Fruit fly (Drosophila melanogaster) Kc167 (cell line): ENCODE results near the gene zye.

Experiments
- Myc ChIP-seq: fragments of >200 bp; optimal IDR thresholded peaks from 2 replicates; lab custom pipeline; 2017; ENCODE audit warnings: missing external identifiers
- Sin3A ChIP-seq: fragments of >200 bp; optimal IDR thresholded peaks from 2 replicates; lab custom pipeline; 2018; ENCODE audit warnings: missing external identifiers
- h ChIP-seq: fragments of >200 bp; optimal IDR thresholded peaks from 3 replicates; lab custom pipeline; 2018; ENCODE audit warnings: missing external identifiers
- insv ChIP-seq: fragments of >200 bp; optimal IDR thresholded peaks from 3 replicates; lab custom pipeline; 2018; ENCODE audit warnings: missing external identifiers
- psq ChIP-seq: fragments of >200 bp; optimal IDR thresholded peaks from 2 replicates; lab custom pipeline; 2017; ENCODE audit warnings: missing external identifiers
- ttk ChIP-seq: sonication (Bioruptor generic); optimal IDR thresholded peaks from 2 replicates; lab custom pipeline; 2017; ENCODE audit warnings: missing external identifiers

Gene zye

dm6 chr3L:20413304-20413703, at the start of gene zye:
zye (plus strand) TSS chr3L:20413604.
- TF ChIP-seq h (lab: Kevin White, UChicago) (no peak), ttk (lab: Kevin White, UChicago) (no peak), insv (lab: Kevin White, UChicago) (no peak), psq (lab: Kevin White, UChicago) (no peak), Sin3A (lab: Kevin White, UChicago) (no peak), Myc (lab: Kevin White, UChicago) (no peak)

- TF ChIP-seq Myc (lab: Kevin White, UChicago) (no peak), ttk (lab: Kevin White, UChicago) (no peak), h (lab: Kevin White, UChicago) (no peak), psq (lab: Kevin White, UChicago) (no peak), Sin3A (lab: Kevin White, UChicago) (no peak), insv (lab: Kevin White, UChicago) (no peak)
These were observed 47.3 kb upstream of the zye start for dm6 chr3L:20366074-20366473.

DNA sequence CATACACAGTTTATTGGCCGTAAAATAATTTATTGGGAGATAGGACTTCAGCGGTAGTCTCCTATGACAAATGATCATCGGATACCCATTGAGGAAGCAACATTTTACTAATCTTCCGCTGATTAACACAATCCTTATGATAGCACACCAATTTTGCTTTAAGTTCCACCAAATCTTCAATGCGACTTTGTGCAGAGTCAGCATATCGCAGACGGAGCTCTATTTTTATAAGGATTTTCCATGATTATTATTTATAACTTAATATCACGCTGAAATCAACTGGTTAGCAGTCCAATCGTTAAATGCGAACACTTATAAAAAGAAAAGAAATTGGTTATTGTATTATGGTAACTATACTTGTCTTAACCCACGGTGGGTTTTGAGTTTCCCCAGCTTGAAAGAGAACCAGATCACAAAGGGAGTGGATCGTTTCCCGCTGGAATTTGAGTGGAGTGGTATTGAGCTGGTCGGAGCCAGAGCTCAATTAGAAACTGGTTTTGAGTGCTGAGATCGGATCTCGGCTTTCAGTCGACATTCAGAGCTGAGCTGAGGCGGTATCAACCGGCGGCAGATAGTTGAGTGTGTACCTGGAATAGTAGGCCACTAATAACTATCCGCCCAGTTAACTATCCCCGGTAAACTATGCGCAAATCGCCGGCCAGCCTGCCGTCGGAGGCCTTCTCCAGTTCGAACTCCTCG, 46.6 kb upstream of the zye start, which contains the start of the genes Toll-9 and in:
TSS of gene Toll-9 (minus strand) at position 51 of the 699 bp plus-strand sequence.
TSS of gene in (plus strand) at position 525 of the 699 bp plus-strand sequence.
- TF ChIP-seq Sin3A (lab: Kevin White, UChicago) (no peak), psq (lab: Kevin White, UChicago) (no peak), h (lab: Kevin White, UChicago) (no peak), insv (lab: Kevin White, UChicago) (no peak), ttk (lab: Kevin White, UChicago) (no peak), Myc (lab: Kevin White, UChicago) (no peak)

- TF ChIP-seq ttk (lab: Kevin White, UChicago), result no peak
- no peak for TF ChIP-seq psq (lab: Kevin White, UChicago)
- no peak for TF ChIP-seq Sin3A (lab: Kevin White, UChicago)
- TF ChIP-seq Myc (lab: Kevin White, UChicago), result no peak
- TF ChIP-seq h (lab: Kevin White, UChicago), result no peak
- no peak for TF ChIP-seq insv (lab: Kevin White, UChicago)
These were observed 43.4 kb upstream of the zye start, which contains the start of gene CG13247 for dm6 chr3L:20370013-20370412. CG13247 (plus strand) TSS chr3L:20370313.

DNA sequence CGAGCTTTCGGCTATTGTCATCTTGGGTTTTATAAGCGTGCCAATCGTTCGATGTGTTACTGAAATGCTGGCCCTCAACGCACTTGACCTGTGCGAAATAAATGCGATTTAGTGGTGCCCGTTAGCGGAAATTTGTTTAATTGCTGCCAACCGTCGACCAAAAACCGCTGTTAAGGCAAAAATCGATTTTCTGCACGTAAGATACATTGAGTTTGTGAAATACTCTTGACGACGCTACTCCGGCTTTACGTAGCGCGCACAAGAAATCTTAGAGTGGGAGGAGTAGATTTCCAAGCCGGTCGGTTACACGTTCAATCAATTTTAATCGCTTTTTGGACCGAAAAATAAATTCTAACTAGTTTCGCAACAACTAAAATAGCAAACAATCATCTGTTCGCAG, 37.9 kb upstream of the zye start:
- no peak for TF ChIP-seq ttk (lab: Kevin White, UChicago)
- TF ChIP-seq Sin3A (lab: Kevin White, UChicago), result no peak
- no peak for TF ChIP-seq h (lab: Kevin White, UChicago)
- TF ChIP-seq psq (lab: Kevin White, UChicago), result no peak
- TF ChIP-seq Myc (lab: Kevin White, UChicago), result no peak
- TF ChIP-seq insv (lab: Kevin White, UChicago), result no peak

- TF ChIP-seq ttk (lab: Kevin White, UChicago), result no peak
- no peak for TF ChIP-seq Sin3A (lab: Kevin White, UChicago)
- TF ChIP-seq h (lab: Kevin White, UChicago), result no peak
- TF ChIP-seq Myc (lab: Kevin White, UChicago), result no peak
- TF ChIP-seq insv (lab: Kevin White, UChicago), result no peak
- no peak for TF ChIP-seq psq (lab: Kevin White, UChicago)
These were observed 37.4 kb upstream of the zye start, which contains the start of the genes Ide and RhoBTB for dm6 chr3L:20375878-20376563. Ide (minus strand) TSS chr3L:20375896. RhoBTB (plus strand) TSS chr3L:20376242.

- TF ChIP-seq psq (lab: Kevin White, UChicago), result no peak
- TF ChIP-seq insv (lab: Kevin White, UChicago), result no peak
- no peak for TF ChIP-seq ttk (lab: Kevin White, UChicago)
- no peak for TF ChIP-seq h (lab: Kevin White, UChicago)
- TF ChIP-seq Sin3A (lab: Kevin White, UChicago), result no peak
- TF ChIP-seq Myc (lab: Kevin White, UChicago), result no peak
These were observed 36.9 kb upstream of the zye start for dm6 chr3L:20376564-20376920.

DNA sequence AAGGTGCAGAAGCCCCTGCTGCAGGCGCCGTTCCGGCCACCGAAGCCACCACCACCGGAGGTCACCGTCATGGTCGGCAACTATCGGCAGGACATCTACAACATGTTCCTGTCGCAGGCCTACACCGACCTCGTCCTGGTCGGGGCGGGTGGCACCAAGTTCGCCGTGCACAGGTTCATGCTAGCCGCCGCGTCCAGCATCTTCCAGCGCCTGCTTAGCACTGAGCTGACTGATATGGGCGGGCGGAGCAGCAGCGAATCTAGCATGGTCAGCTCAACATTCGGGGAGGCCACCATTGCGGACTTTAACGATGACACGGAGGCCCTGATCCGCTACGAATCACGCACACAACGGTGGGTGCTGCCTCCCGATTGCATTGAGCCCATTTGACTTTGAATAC, 33.9 kb upstream of the zye start:
- no peak for TF ChIP-seq psq (lab: Kevin White, UChicago)
- TF ChIP-seq Sin3A (lab: Kevin White, UChicago), result no peak
- no peak for TF ChIP-seq Myc (lab: Kevin White, UChicago)
- TF ChIP-seq ttk (lab: Kevin White, UChicago), result no peak
- no peak for TF ChIP-seq insv (lab: Kevin White, UChicago)
- TF ChIP-seq h (lab: Kevin White, UChicago), result no peak

- TF ChIP-seq Sin3A (lab: Kevin White, UChicago) (no peak), h (lab: Kevin White, UChicago) (no peak), insv (lab: Kevin White, UChicago) (no peak), ttk (lab: Kevin White, UChicago) (no peak), psq (lab: Kevin White, UChicago) (no peak), Myc (lab: Kevin White, UChicago) (no peak)
These were observed 29.2 kb upstream of the zye start, which contains the start of the genes CG5498 and fbl for dm6 chr3L:20384086-20384810. CG5498 (minus strand) TSS chr3L:20384109. fbl (plus strand) TSS chr3L:20384429.

- TF ChIP-seq ttk (lab: Kevin White, UChicago), result no peak
- no peak for TF ChIP-seq h (lab: Kevin White, UChicago)
- no peak for TF ChIP-seq Sin3A (lab: Kevin White, UChicago)
- no peak for TF ChIP-seq psq (lab: Kevin White, UChicago)
- no peak for TF ChIP-seq insv (lab: Kevin White, UChicago)
- no peak for TF ChIP-seq Myc (lab: Kevin White, UChicago)
These were observed 28.4 kb upstream of the zye start for dm6 chr3L:20385006-20385405.
